Worm (Caenorhabditis elegans) whole organism, L4 larva: ENCODE data around the gene srz-83.

Experiments
- Y75B8A.6 ChIP-seq: fragments of 200-800 bp; sonication (Bioruptor generic); IDR thresholded peaks from 2 replicates; pipeline ENCODE4 v1.3.6; 2022; ENCODE audit warnings: missing genetic modification reagents, missing genetic modification characterization, missing compliant biosample characterization
- aly-2 ChIP-seq: sonication (generic microtip); optimal IDR thresholded peaks from 2 replicates; lab custom pipeline; 2018; ENCODE audit warnings: missing biosample characterization, missing genetic modification characterization
- ctbp-1 ChIP-seq: fragments of 200-800 bp; sonication (Bioruptor generic); IDR thresholded peaks from 2 replicates; pipeline ENCODE4 v1.3.6; 2022; ENCODE audit warnings: missing genetic modification reagents, missing genetic modification characterization, missing compliant biosample characterization
- lin-15B ChIP-seq: fragments of 150-350 bp; sonication (generic microtip); optimal IDR thresholded peaks from 3 replicates; lab custom pipeline; 2014; ENCODE audit warnings: missing biosample characterization, missing genetic modification characterization
- sdz-12 ChIP-seq: fragments of 200-800 bp; sonication (Bioruptor generic); optimal IDR thresholded peaks from 2 replicates; lab custom pipeline; 2018; ENCODE audit warnings: mild to moderate bottlenecking, missing genetic modification characterization, missing compliant biosample characterization
- skn-1 ChIP-seq: fragments of 150-350 bp; optimal IDR thresholded peaks from 2 replicates; lab custom pipeline; 2014; ENCODE audit warnings: missing biosample characterization, missing genetic modification characterization
- spr-3 ChIP-seq: fragments of 200-800 bp; sonication (Bioruptor generic); optimal IDR thresholded peaks from 2 replicates; lab custom pipeline; 2018; ENCODE audit warnings: mild to moderate bottlenecking, missing genetic modification characterization, missing compliant biosample characterization
- unc-130 ChIP-seq: sonication (generic microtip); optimal IDR thresholded peaks from 2 replicates; lab custom pipeline; 2016; ENCODE audit warnings: missing genetic modification reagents, missing genetic modification characterization, missing compliant biosample characterization

DNA sequence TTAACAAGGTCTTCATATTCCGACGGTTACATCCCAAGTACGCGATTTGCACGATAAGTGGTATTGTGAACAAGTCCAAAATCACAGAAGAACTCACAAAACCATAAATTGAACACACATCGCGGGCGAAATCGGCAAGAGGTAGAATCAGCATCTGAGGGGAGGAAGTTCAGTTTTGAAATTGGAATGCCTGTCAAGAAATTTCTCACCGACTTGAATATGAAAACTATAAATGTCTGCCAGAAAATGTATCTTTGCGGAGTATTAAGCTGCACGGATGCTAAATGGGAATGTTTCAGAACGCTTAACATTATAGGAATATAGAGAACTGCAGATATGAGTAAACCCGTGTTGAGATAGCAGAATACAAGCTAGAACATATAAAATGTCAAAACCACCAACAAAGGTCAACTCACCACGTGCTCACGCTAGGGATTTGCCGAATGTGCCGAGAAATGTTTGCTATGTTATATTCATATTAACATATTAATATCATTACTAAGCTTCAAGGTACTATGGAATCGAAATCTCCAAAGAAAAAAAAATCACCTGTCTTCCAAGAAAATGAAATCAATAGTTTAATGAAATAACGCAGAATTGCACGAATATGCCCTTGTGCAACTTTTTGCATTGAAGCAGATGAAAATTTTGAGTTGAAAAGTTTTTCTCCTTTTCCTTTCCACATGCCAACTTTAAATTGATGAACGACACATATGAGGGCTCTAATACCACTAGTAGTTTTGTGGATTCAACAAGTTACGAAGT, 21.9 kb upstream of the srz-83 start, which contains the start of gene srz-82:
- TF ChIP-seq ctbp-1 (no peak), skn-1 (tag; lab: Kevin White, UChicago) (no peak), unc-130 (GFP tag; lab: Kevin White, UChicago) (no peak), aly-2 (tag; lab: Kevin White, UChicago) (no peak), sdz-12 (GFP tag; lab: Kevin White, UChicago) (no peak), lin-15B (no peak), spr-3 (no peak), Y75B8A.6 (GFP tag; lab: Robert Waterston, UW) (no peak)
